Worm (Caenorhabditis elegans): ENCODE measurements around the gene F07G6.10.
"Not testable (repeated sequence)": the region's sequence is repeated elsewhere in the genome, so short reads cannot be mapped to it uniquely, and the experiment has no call there.

F07G6.10 gene

DNA sequence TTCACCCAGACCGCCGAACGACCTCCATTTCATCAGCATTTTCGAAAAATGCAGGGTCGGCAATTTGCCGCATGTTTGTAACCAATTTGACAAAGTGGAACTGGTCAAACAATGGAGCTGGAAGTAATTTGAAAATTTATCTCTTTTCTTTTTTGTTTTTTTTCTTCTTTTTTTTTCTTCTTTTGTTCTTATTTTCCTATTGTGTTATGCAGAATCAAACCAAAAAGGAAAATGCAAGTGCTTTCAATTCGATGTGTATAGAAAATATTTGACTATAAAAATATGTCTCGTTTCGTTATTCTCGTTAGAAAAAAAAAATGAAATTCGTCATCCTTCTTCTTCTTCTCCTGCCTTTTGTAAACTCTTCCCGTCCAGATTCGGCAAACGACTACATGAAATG is at the start of gene F07G6.10:
Gene F07G6.10 (plus strand): TSS at position 301 of the 400 bp plus-strand sequence.
- no peak for TF ChIP-seq C34F6.9 (tag; optimal IDR thresholded peaks at IDR 0.05)
- no peak for TF ChIP-seq skn-1 (tag; optimal IDR thresholded peaks at IDR 0.05)
- no peak for TF ChIP-seq nhr-11 (tag; optimal IDR thresholded peaks at IDR 0.05)
- no peak for TF ChIP-seq nhr-21 (tag; optimal IDR thresholded peaks at IDR 0.05)
- no peak for TF ChIP-seq aly-2 (tag; optimal IDR thresholded peaks at IDR 0.05)
- no peak for TF ChIP-seq lsy-2 (tag; optimal IDR thresholded peaks at IDR 0.05)
- no peak for TF ChIP-seq alr-1 (tag; optimal IDR thresholded peaks at IDR 0.05)
- no peak for TF ChIP-seq gmeb-1 (tag; optimal IDR thresholded peaks at IDR 0.05)
- TF ChIP-seq nhr-23 (tag; optimal IDR thresholded peaks at IDR 0.05), result no peak
- TF ChIP-seq ceh-16 (tag; optimal IDR thresholded peaks at IDR 0.05), result no peak
- TF ChIP-seq nhr-237 (tag; optimal IDR thresholded peaks at IDR 0.05), result no peak
- no peak for TF ChIP-seq fos-1 (tag; optimal IDR thresholded peaks at IDR 0.05)
- TF ChIP-seq mbf-1 (tag; optimal IDR thresholded peaks at IDR 0.05), result no peak
- no peak for TF ChIP-seq peb-1 (tag; optimal IDR thresholded peaks at IDR 0.05)
- no peak for TF ChIP-seq nhr-77 (tag; optimal IDR thresholded peaks at IDR 0.05)
- no peak for TF ChIP-seq nhr-12 (tag; optimal IDR thresholded peaks at IDR 0.05)
- TF ChIP-seq ztf-11 (tag; optimal IDR thresholded peaks at IDR 0.05), result no peak
- TF ChIP-seq elt-1 (tag; optimal IDR thresholded peaks at IDR 0.05), result no peak
- no peak for TF ChIP-seq R02D3.7 (tag; optimal IDR thresholded peaks at IDR 0.05)
- no peak for TF ChIP-seq Y55F3AM.14 (GFP tag; optimal IDR thresholded peaks at IDR 0.05)

DNA sequence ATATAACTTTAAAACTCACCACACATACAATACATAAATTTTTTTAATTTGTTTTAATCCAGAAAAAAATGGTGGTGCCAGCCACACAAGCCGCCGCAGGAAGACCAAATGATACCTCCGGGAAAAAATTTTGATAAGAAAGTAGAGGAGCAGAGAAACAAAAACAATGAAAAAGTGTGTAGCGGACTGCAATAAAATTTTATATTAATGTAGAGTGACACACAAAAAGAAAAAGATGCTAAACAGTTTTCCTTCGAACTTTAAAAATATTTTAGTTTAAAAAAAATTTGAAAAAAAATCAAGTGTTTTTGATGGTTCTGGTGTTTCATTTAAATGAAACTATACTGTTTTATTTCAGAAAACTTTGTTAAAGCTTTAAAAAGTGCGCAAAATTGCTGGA is 47.7 kb upstream of the F07G6.10 start, which contains the start of gene C36C9.12:
Gene C36C9.12 (minus strand): TSS at position 101 of the 400 bp plus-strand sequence.
- not testable (repeated sequence) for TF ChIP-seq lin-11, nhr-129, lsy-2 (tag; optimal IDR thresholded peaks at IDR 0.05)

DNA sequence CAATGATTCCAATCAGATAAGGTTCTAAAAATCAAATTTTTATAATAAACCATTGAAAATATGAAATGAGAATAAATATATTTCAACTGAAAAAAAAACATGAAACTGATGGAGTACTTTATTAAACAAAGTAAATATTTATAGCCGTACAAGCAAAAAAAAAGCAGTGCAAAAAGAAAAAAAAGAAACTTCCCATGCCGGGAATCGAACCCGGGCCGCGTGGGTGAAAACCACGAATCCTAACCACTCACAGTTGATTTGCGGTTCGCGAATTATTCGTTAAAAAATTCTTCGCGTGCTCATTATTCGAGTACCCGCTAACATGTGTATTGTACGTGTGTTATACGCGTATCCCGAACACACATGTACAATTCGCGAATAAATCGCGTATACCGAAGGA is 46.8 kb upstream of the F07G6.10 start, which contains the start of gene C36C9.6:
Gene C36C9.6 (minus strand): TSS at position 101 of the 400 bp plus-strand sequence.
- TF ChIP-seq mab-5, nhr-77, mbf-1 (tag; optimal IDR thresholded peaks at IDR 0.05): not testable (repeated sequence)

DNA sequence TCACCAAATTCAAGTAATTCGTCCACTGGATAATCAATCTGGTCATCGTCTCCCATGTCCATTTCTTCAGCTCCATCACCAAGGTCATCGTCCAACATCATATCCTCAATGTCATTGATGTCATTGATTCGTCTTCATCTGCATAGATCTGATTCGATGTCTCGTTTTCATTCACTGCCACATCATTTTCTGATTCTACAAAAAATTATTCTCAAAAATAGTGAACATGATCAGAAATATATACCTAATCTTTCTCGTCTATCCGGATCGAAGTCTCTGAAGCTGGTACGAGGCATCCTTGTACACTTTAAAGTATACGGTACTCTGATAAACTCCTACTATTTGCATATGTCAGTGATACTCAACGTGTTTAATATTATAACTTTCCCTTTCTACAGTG is 40.8 kb upstream of the F07G6.10 start, which contains the start of gene C36C9.4:
Gene C36C9.4 (minus strand): TSS at position 101 of the 400 bp plus-strand sequence.
- TF ChIP-seq crh-2, fos-1, elt-3 (tag; optimal IDR thresholded peaks at IDR 0.05): not testable (repeated sequence)

DNA sequence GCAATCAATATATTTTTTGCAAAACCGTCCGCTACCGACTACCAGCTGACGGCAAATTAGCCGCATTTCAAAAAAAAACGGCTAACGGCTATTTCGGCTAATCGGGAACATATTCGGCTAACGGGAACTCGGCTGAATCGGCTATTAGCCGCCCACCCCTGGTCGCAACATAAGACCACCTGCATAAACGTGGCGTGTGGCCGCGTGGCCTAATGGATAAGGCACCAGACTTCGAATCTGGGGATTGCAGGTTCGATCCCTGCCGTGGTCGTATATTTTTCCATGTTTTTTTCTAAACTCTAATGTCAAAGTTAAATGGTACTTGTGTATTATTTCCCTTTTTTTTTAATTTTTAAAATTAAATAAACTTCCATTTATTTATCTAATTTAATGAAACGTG is 39.2 kb upstream of the F07G6.10 start:
- TF ChIP-seq skn-1 (tag; optimal IDR thresholded peaks at IDR 0.05) (no peak), peb-1 (tag; optimal IDR thresholded peaks at IDR 0.05) (no peak), ztf-1 (GFP tag; conservative IDR thresholded peaks at IDR 0.05) (no peak), unc-39 (tag; optimal IDR thresholded peaks at IDR 0.05) (no peak), nhr-11 (tag; optimal IDR thresholded peaks at IDR 0.05) (no peak), ZK546.5 (tag; optimal IDR thresholded peaks at IDR 0.05) (no peak), ama-1 (optimal IDR thresholded peaks at IDR 0.05) (no peak), lin-13 (GFP tag; optimal IDR thresholded peaks at IDR 0.05) (no peak), mab-5 (tag; optimal IDR thresholded peaks at IDR 0.05) (no peak), elt-1 (tag; optimal IDR thresholded peaks at IDR 0.05) (no peak), blmp-1 (tag; optimal IDR thresholded peaks at IDR 0.05; ENCODE audit: insufficient read depth) (no peak), egl-27 (tag; optimal IDR thresholded peaks at IDR 0.05) (no peak)

DNA sequence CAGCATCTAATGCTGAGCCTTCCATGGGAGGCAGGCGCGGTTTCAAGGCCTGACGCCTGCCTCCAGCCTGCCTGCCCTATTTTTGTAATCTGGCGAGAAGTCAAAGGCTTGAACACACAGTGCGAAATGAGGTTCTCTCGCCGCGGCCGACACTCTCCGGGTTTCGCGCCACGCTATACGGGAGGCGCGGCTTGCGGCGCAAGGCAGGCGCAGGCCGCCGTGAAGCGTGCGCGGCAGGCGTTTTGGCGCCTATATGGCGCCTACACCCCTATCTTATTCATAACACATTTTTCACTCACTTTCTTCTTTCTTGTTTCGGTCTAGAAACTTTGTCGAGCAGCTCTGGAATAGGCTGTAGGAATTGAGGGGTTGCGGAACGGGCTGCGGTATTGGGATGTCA is 34.7 kb upstream of the F07G6.10 start:
- TF ChIP-seq fos-1 (tag; optimal IDR thresholded peaks at IDR 0.05), result no peak
- TF ChIP-seq nhr-25 (tag; optimal IDR thresholded peaks at IDR 0.05), result no peak
- TF ChIP-seq elt-1 (tag; optimal IDR thresholded peaks at IDR 0.05), result no peak
- TF ChIP-seq ztf-11 (tag; optimal IDR thresholded peaks at IDR 0.05), result no peak
- TF ChIP-seq sma-9 (GFP tag; optimal IDR thresholded peaks at IDR 0.05), result no peak
- no peak for TF ChIP-seq sma-9 (tag; optimal IDR thresholded peaks at IDR 0.05)
- TF ChIP-seq R02D3.7 (tag; optimal IDR thresholded peaks at IDR 0.05), result no peak
- no peak for TF ChIP-seq lsy-2 (tag; optimal IDR thresholded peaks at IDR 0.05)
- TF ChIP-seq unc-55 (GFP tag; optimal IDR thresholded peaks at IDR 0.05), result no peak
